Fruit fly (Drosophila melanogaster): ENCODE results near the gene CG31606.

DNA sequence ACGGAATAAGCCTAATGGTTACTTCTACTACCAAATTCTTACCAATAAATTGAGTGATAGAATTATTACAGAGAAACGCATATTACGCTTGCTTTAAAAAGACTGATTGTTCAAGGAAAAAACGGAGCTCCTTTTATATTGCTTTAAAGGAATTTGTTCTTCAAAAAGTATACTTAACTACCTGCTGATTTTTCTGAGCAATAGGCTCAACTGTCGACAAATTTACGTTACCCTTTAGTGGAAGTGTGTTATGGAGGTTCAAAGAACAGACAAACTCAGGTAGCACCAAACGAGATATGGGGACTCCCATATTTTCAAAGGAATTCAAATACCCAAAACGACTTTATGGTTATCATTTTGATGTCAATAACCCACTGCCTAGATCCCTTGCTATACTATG is 3.5 kb upstream of the CG31606 start, which contains the start of gene CG42762:
- no peak for TF ChIP-seq CG11617 (GFP tag; optimal IDR thresholded peaks at IDR 0.05)
- TF ChIP-seq Mnt (GFP tag; optimal IDR thresholded peaks at IDR 0.05) = no peak
- no peak for TF ChIP-seq CG7101 (tag; optimal IDR thresholded peaks at IDR 0.05)
- no peak for TF ChIP-seq ovo (GFP tag; optimal IDR thresholded peaks at IDR 0.05)
- no peak for TF ChIP-seq Clk (GFP tag; optimal IDR thresholded peaks at IDR 0.05)
- no peak for TF ChIP-seq toe (GFP tag; optimal IDR thresholded peaks at IDR 0.05)
- no peak for TF ChIP-seq Hr96 (GFP tag; optimal IDR thresholded peaks at IDR 0.05)
- no peak for TF ChIP-seq CG1620 (GFP tag; optimal IDR thresholded peaks at IDR 0.05)
